Fruit fly (Drosophila melanogaster) whole organism, prepupa: ENCODE data around the gene CG7974.
A peak's percentile ranks its signal among the peaks of the same experiment; 100 is the strongest.

ENCODE experiments used
- Blimp-1 ChIP-seq: fragments of 200-800 bp; sonication (Bioruptor generic); optimal IDR thresholded peaks from 3 replicates; lab custom pipeline; 2017; ENCODE audit warnings: missing biosample characterization, missing genetic modification characterization, mild to moderate bottlenecking, moderate library complexity, missing genetic modification reagents
- CG10631 ChIP-seq: fragments of 200-800 bp; sonication (Bioruptor generic); optimal IDR thresholded peaks from 2 replicates; lab custom pipeline; 2016; ENCODE audit warnings: missing biosample characterization, missing genetic modification characterization
- CG11294 ChIP-seq: fragments of 200-800 bp; sonication (Bioruptor generic); IDR thresholded peaks from 2 replicates; pipeline ENCODE4 v1.3.6; 2022; ENCODE audit warnings: missing biosample characterization, missing genetic modification characterization
- CG11902 ChIP-seq: fragments of 200-800 bp; sonication (Bioruptor generic); optimal IDR thresholded peaks from 3 replicates; lab custom pipeline; 2016; ENCODE audit warnings: missing biosample characterization, missing genetic modification characterization
- CG15336 ChIP-seq: fragments of 200-800 bp; sonication (Bioruptor generic); IDR thresholded peaks from 2 replicates; pipeline ENCODE4 v1.3.6; 2022; ENCODE audit warnings: missing biosample characterization, missing genetic modification characterization
- CG16779 ChIP-seq: fragments of 200-800 bp; sonication (Bioruptor generic); optimal IDR thresholded peaks from 3 replicates; lab custom pipeline; 2017; ENCODE audit warnings: missing biosample characterization, mild to moderate bottlenecking, missing genetic modification characterization
- CG3032 ChIP-seq: fragments of 200-800 bp; optimal IDR thresholded peaks from 2 replicates; lab custom pipeline; 2019; ENCODE audit warnings: missing biosample characterization, mild to moderate bottlenecking, missing genetic modification characterization, moderate library complexity
- CG31627 ChIP-seq: fragments of 200-800 bp; sonication (Bioruptor generic); optimal IDR thresholded peaks from 3 replicates; lab custom pipeline; 2016; ENCODE audit warnings: missing biosample characterization, missing genetic modification characterization
- CG32006 ChIP-seq: fragments of 200-800 bp; sonication (Bioruptor generic); optimal IDR thresholded peaks from 3 replicates; lab custom pipeline; 2017; ENCODE audit warnings: missing biosample characterization, mild to moderate bottlenecking, missing genetic modification characterization
- CG3919 ChIP-seq: fragments of 200-800 bp; sonication (Bioruptor generic); optimal IDR thresholded peaks from 3 replicates; lab custom pipeline; 2016; ENCODE audit warnings: missing biosample characterization, missing genetic modification characterization
- CG6163 ChIP-seq: fragments of 200-800 bp; sonication (Bioruptor generic); IDR thresholded peaks from 3 replicates; pipeline ENCODE4 v1.3.6; 2022; ENCODE audit warnings: missing biosample characterization, missing genetic modification characterization
- CG6276 ChIP-seq: fragments of 200-800 bp; sonication (Bioruptor generic); optimal IDR thresholded peaks from 2 replicates; lab custom pipeline; 2017; ENCODE audit warnings: missing biosample characterization, mild to moderate bottlenecking, missing genetic modification characterization
- CG6792 ChIP-seq: fragments of 200-800 bp; sonication (Bioruptor generic); optimal IDR thresholded peaks from 3 replicates; lab custom pipeline; 2016; ENCODE audit warnings: missing biosample characterization, missing genetic modification characterization
- CG6854 ChIP-seq: fragments of 200-800 bp; sonication (Bioruptor generic); optimal IDR thresholded peaks from 2 replicates; lab custom pipeline; 2017; ENCODE audit warnings: missing biosample characterization, mild to moderate bottlenecking, missing genetic modification characterization
- CG7368 ChIP-seq: fragments of 200-800 bp; sonication (Bioruptor generic); optimal IDR thresholded peaks from 3 replicates; lab custom pipeline; 2016; ENCODE audit warnings: missing biosample characterization, missing genetic modification characterization
- CG8119 ChIP-seq: fragments of 200-800 bp; sonication (Bioruptor generic); IDR thresholded peaks from 3 replicates; pipeline ENCODE4 v1.3.6; 2022; ENCODE audit warnings: missing biosample characterization, missing genetic modification characterization
- CG8319 ChIP-seq: fragments of 200-800 bp; sonication (Bioruptor generic); optimal IDR thresholded peaks from 3 replicates; lab custom pipeline; 2016; ENCODE audit warnings: missing biosample characterization, missing genetic modification characterization
- CG8632 ChIP-seq: fragments of 200-800 bp; sonication (Bioruptor generic); optimal IDR thresholded peaks from 3 replicates; lab custom pipeline; 2016; ENCODE audit warnings: missing biosample characterization, missing genetic modification characterization
- CG9139 ChIP-seq: fragments of 200-800 bp; sonication (Bioruptor generic); optimal IDR thresholded peaks from 3 replicates; lab custom pipeline; 2017; ENCODE audit warnings: missing biosample characterization, mild to moderate bottlenecking, missing genetic modification characterization
- Eip75B ChIP-seq: fragments of 200-800 bp; sonication (Bioruptor generic); optimal IDR thresholded peaks from 3 replicates; lab custom pipeline; 2016; ENCODE audit warnings: missing biosample characterization, missing genetic modification characterization
- Eip78C ChIP-seq: fragments of 200-800 bp; sonication (Bioruptor generic); peaks from one replicate; lab custom pipeline; 2016; ENCODE audit warnings: missing biosample characterization, missing genetic modification characterization
- Ets21C ChIP-seq: fragments of 200-800 bp; sonication (Bioruptor generic); optimal IDR thresholded peaks from 3 replicates; lab custom pipeline; 2016; ENCODE audit warnings: missing biosample characterization, missing genetic modification characterization
- Ets96B ChIP-seq: fragments of 200-800 bp; optimal IDR thresholded peaks from 2 replicates; lab custom pipeline; 2019; ENCODE audit warnings: missing biosample characterization, mild to moderate bottlenecking, missing genetic modification characterization, moderate library complexity
- Hr38 ChIP-seq: sonication (Bioruptor generic); optimal IDR thresholded peaks from 2 replicates; lab custom pipeline; 2016; ENCODE audit warnings: missing biosample characterization, missing genetic modification characterization
- Hr39 ChIP-seq: fragments of 200-800 bp; sonication (Bioruptor generic); optimal IDR thresholded peaks from 2 replicates; lab custom pipeline; 2016; ENCODE audit warnings: missing biosample characterization, missing genetic modification characterization
- Hr4 ChIP-seq: fragments of 200-800 bp; sonication (Bioruptor generic); optimal IDR thresholded peaks from 3 replicates; lab custom pipeline; 2016; ENCODE audit warnings: missing biosample characterization, missing genetic modification characterization
- Met ChIP-seq: fragments of 200-800 bp; sonication (Bioruptor generic); optimal IDR thresholded peaks from 3 replicates; lab custom pipeline; 2016; ENCODE audit warnings: missing biosample characterization, missing genetic modification characterization
- Smox ChIP-seq: fragments of 200-800 bp; sonication (Bioruptor generic); optimal IDR thresholded peaks from 3 replicates; lab custom pipeline; 2016; ENCODE audit warnings: missing biosample characterization, missing genetic modification characterization
- Sox102F ChIP-seq: fragments of 200-800 bp; sonication (Bioruptor generic); optimal IDR thresholded peaks from 2 replicates; lab custom pipeline; 2016; ENCODE audit warnings: missing biosample characterization, mild to moderate bottlenecking, missing genetic modification characterization
- Sox14 ChIP-seq: fragments of 200-800 bp; sonication (Bioruptor generic); optimal IDR thresholded peaks from 3 replicates; lab custom pipeline; 2016; ENCODE audit warnings: missing biosample characterization, missing genetic modification characterization
- Sox15 ChIP-seq: fragments of 200-800 bp; sonication (Bioruptor generic); optimal IDR thresholded peaks from 3 replicates; lab custom pipeline; 2016; ENCODE audit warnings: missing biosample characterization, missing genetic modification characterization
- achi ChIP-seq: fragments of 200-800 bp; sonication (Bioruptor generic); optimal IDR thresholded peaks from 3 replicates; lab custom pipeline; 2016; ENCODE audit warnings: missing biosample characterization, missing genetic modification characterization
- dac ChIP-seq: fragments of 200-800 bp; sonication (Bioruptor generic); optimal IDR thresholded peaks from 2 replicates; lab custom pipeline; 2017; ENCODE audit warnings: missing biosample characterization, mild to moderate bottlenecking, missing genetic modification characterization
- dsx ChIP-seq: fragments of 200-800 bp; optimal IDR thresholded peaks from 3 replicates; lab custom pipeline; 2019; ENCODE audit warnings: missing biosample characterization, mild to moderate bottlenecking, missing genetic modification characterization, moderate library complexity; ENCODE audit not compliant: poor library complexity, severe bottlenecking
- eg ChIP-seq: fragments of 200-800 bp; sonication (Bioruptor generic); IDR thresholded peaks from 3 replicates; pipeline ENCODE4 v1.3.6; 2022; ENCODE audit warnings: missing biosample characterization, missing genetic modification characterization
- esn ChIP-seq: fragments of 200-800 bp; sonication (Bioruptor generic); optimal IDR thresholded peaks from 2 replicates; lab custom pipeline; 2016; ENCODE audit warnings: missing biosample characterization, mild to moderate bottlenecking, missing genetic modification characterization, moderate library complexity
- fd59A ChIP-seq: fragments of 200-800 bp; sonication (Bioruptor generic); optimal IDR thresholded peaks from 2 replicates; lab custom pipeline; 2017; ENCODE audit warnings: missing biosample characterization, mild to moderate bottlenecking, missing genetic modification characterization, missing genetic modification reagents
- fd85E ChIP-seq: fragments of 200-800 bp; sonication (Bioruptor generic); optimal IDR thresholded peaks from 3 replicates; lab custom pipeline; 2016; ENCODE audit warnings: missing biosample characterization, missing genetic modification characterization
- fkh ChIP-seq: fragments of 200-800 bp; sonication (Bioruptor generic); optimal IDR thresholded peaks from 3 replicates; lab custom pipeline; 2017; ENCODE audit warnings: missing biosample characterization, mild to moderate bottlenecking, missing genetic modification characterization, moderate library complexity
- lz ChIP-seq: fragments of 200-800 bp; sonication (Bioruptor generic); optimal IDR thresholded peaks from 3 replicates; lab custom pipeline; 2016; ENCODE audit warnings: missing biosample characterization, missing genetic modification characterization
- net ChIP-seq: fragments of 200-800 bp; sonication (Bioruptor generic); optimal IDR thresholded peaks from 3 replicates; lab custom pipeline; 2016; ENCODE audit warnings: missing biosample characterization, missing genetic modification characterization
- salr ChIP-seq, 2 experiments: fragments of 200-800 bp; sonication (Bioruptor generic); optimal IDR thresholded peaks; 3 replicates each; lab custom pipeline; 2016 to 2018; ENCODE audit warnings: missing biosample characterization in 2 of 2, missing genetic modification characterization in 2 of 2, mild to moderate bottlenecking in 1 of 2
- spab ChIP-seq: fragments of 200-800 bp; sonication (Bioruptor generic); optimal IDR thresholded peaks from 2 replicates; lab custom pipeline; 2017; ENCODE audit warnings: missing biosample characterization, mild to moderate bottlenecking, missing genetic modification characterization, missing genetic modification reagents
- ss ChIP-seq, 2 experiments: fragments of 200-800 bp; sonication (Bioruptor generic); optimal IDR thresholded peaks; 2 replicates in 1 of 2; 3 replicates in 1 of 2; lab custom pipeline; 2017 to 2018; ENCODE audit warnings: mild to moderate bottlenecking in 2 of 2, missing biosample characterization in 2 of 2, missing genetic modification characterization in 2 of 2, moderate library complexity in 1 of 2
- svp ChIP-seq: fragments of 200-800 bp; sonication (Bioruptor generic); peaks from one replicate; lab custom pipeline; 2016; ENCODE audit warnings: missing biosample characterization, missing genetic modification characterization
- topi ChIP-seq: fragments of 200-800 bp; sonication (Bioruptor generic); optimal IDR thresholded peaks from 3 replicates; lab custom pipeline; 2016; ENCODE audit warnings: missing biosample characterization, missing genetic modification characterization
- vri ChIP-seq: fragments of 200-800 bp; sonication (Bioruptor generic); optimal IDR thresholded peaks from 3 replicates; lab custom pipeline; 2016; ENCODE audit warnings: missing biosample characterization, mild to moderate bottlenecking, missing genetic modification characterization

Gene CG7974

dm6 chr3L:1690727-1691413 is 25.9 kb downstream of the CG7974 start (continued):
- TF ChIP-seq Sox15 (peak; percentile 46), CG3032 (tag; lab: Kevin White, UChicago) (peak; percentile 78), Sox102F (GFP tag; lab: Kevin White, UChicago) (peak; percentile 27), spab (GFP tag; lab: Kevin White, UChicago) (peak; percentile 81), CG8319 (GFP tag; lab: Kevin White, UChicago) (peak; percentile 60), Blimp-1 (GFP tag; lab: Kevin White, UChicago) (peak; percentile 20), CG8632 (peak; percentile 48), eg (GFP tag; lab: Robert Waterston, UW) (peak; percentile 85), CG16779 (tag; lab: Kevin White, UChicago) (peak; percentile 56)

dm6 chr3L:1692122-1692786 is 27.3 kb downstream of the CG7974 start:
- peak; percentile 43 for TF ChIP-seq dac (GFP tag; lab: Kevin White, UChicago)
- TF ChIP-seq fd85E (GFP tag; lab: Kevin White, UChicago): peak; percentile 8
- TF ChIP-seq Sox14: peak; percentile 93
- peak; percentile 73 for TF ChIP-seq Blimp-1 (GFP tag; lab: Kevin White, UChicago)
- TF ChIP-seq CG7368 (GFP tag; lab: Kevin White, UChicago): peak; percentile 83
- TF ChIP-seq esn (GFP tag; lab: Kevin White, UChicago): peak; percentile 94
- peak; percentile 79 for TF ChIP-seq eg (GFP tag; lab: Robert Waterston, UW)
- TF ChIP-seq CG15336 (GFP tag; lab: Robert Waterston, UW): peak; percentile 85
- peak; percentile 87 for TF ChIP-seq CG3919 (GFP tag; lab: Kevin White, UChicago)
- TF ChIP-seq CG6854 (GFP tag; lab: Kevin White, UChicago): peak; percentile 84
- peak; percentile 90 for TF ChIP-seq lz (GFP tag; lab: Kevin White, UChicago)
- peak; percentile 78 for TF ChIP-seq Hr4 (GFP tag; lab: Kevin White, UChicago)
- TF ChIP-seq CG6792 (GFP tag; lab: Kevin White, UChicago): peak; percentile 92
- TF ChIP-seq CG9139 (GFP tag; lab: Kevin White, UChicago): peak; percentile 70
- peak; percentile 78 to 81 for TF ChIP-seq ss (GFP tag; optimal IDR thresholded peaks at IDR 0.05; lab: Kevin White, UChicago)
- peak; percentile 90 for TF ChIP-seq topi (GFP tag; lab: Kevin White, UChicago)
- peak; percentile 95 for TF ChIP-seq Eip78C
- peak; percentile 78 for TF ChIP-seq dsx (GFP tag; lab: Kevin White, UChicago)
- TF ChIP-seq fkh (GFP tag; lab: Kevin White, UChicago): no peak
- TF ChIP-seq spab (GFP tag; lab: Kevin White, UChicago): peak; percentile 84
- no peak for TF ChIP-seq Hr38 (GFP tag; lab: Kevin White, UChicago)
- peak; percentile 87 for TF ChIP-seq net (GFP tag; lab: Kevin White, UChicago)
- peak; percentile 96 for TF ChIP-seq CG6163 (GFP tag; lab: Robert Waterston, UW)
- peak; percentile 84 for TF ChIP-seq Ets96B (tag; lab: Kevin White, UChicago)
- TF ChIP-seq Eip75B (GFP tag; lab: Kevin White, UChicago): peak; percentile 93
- TF ChIP-seq Met: peak; percentile 93
- TF ChIP-seq Ets21C (GFP tag; lab: Kevin White, UChicago): peak; percentile 84
- TF ChIP-seq CG31627 (GFP tag; lab: Kevin White, UChicago): peak; percentile 93
- TF ChIP-seq fd59A: peak; percentile 92
- peak; percentile 48 for TF ChIP-seq CG6276
- TF ChIP-seq CG11294: 0 out of 2 replicates have a peak, but pooled peaks have one; percentile 41
- peak; percentile 96 for TF ChIP-seq svp (GFP tag; lab: Kevin White, UChicago)
- TF ChIP-seq CG11902: peak; percentile 78
- TF ChIP-seq CG8119 (GFP tag; lab: Robert Waterston, UW): peak; percentile 87
- peak; percentile 88 for TF ChIP-seq Smox
- peak; percentile 86 for TF ChIP-seq CG8319 (GFP tag; lab: Kevin White, UChicago)
- peak; percentile 91 for TF ChIP-seq Sox102F (GFP tag; lab: Kevin White, UChicago)
- peak; percentile 87 for TF ChIP-seq achi
- TF ChIP-seq CG10631 (GFP tag; lab: Kevin White, UChicago): peak; percentile 91
- peak; percentile 89 for TF ChIP-seq vri
- TF ChIP-seq Hr39: peak; percentile 94
- TF ChIP-seq CG32006 (GFP tag; lab: Kevin White, UChicago): peak; percentile 87
- peak; percentile 73 to 83 for TF ChIP-seq salr (GFP tag; optimal IDR thresholded peaks at IDR 0.05; lab: Kevin White, UChicago)
